Fruit fly (Drosophila melanogaster) S2 (cell line): ENCODE measurements around the gene CG8117.

Source experiments
- CG8478 ChIP-seq: fragments of >200 bp; optimal IDR thresholded peaks from 2 replicates; lab custom pipeline; 2018
- CTCF ChIP-seq, 2 experiments: fragments of >200 bp; optimal IDR thresholded peaks; 2 replicates each; lab custom pipeline; 2018

DNA sequence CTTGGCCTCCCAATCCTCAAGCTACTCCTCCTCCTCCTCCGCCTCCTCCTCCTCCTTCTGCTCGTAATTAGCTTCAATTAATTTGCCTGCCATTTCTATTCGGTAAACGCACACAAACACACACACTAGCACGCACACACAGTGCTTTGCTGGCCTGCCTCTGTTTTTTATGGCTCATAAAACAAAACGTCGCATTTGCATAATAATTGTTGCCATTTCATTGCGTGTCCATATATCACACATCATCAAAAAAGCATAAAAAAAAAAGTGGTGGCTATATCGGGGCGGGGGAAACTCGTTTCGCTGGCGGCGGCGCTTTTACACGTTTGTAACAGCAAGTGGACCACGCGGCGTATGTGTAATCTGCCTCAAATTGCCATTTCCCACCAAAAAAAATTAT is 7.5 kb downstream of the CG8117 start:
- TF ChIP-seq CG8478 (no peak), CTCF (optimal IDR thresholded peaks at IDR 0.05; lab: Kevin White, UChicago) (no peak)
